Worm (Caenorhabditis elegans) whole organism, L2 larva: Measurements from ENCODE around the gene F46B6.5.

Source experiments
- ama-1 ChIP-seq: fragments of 150-350 bp; optimal IDR thresholded peaks from 2 replicates; lab custom pipeline; 2018; ENCODE audit warnings: inconsistent platforms
- egl-27 ChIP-seq: sonication (generic microtip); optimal IDR thresholded peaks from 3 replicates; lab custom pipeline; 2017; ENCODE audit warnings: missing biosample characterization, missing genetic modification reagents, missing genetic modification characterization
- elt-3 ChIP-seq: sonication (generic microtip); optimal IDR thresholded peaks from 2 replicates; lab custom pipeline; 2017; ENCODE audit warnings: missing biosample characterization, missing genetic modification characterization
- fos-1 ChIP-seq: fragments of 150-350 bp; optimal IDR thresholded peaks from 2 replicates; lab custom pipeline; 2014; ENCODE audit warnings: missing biosample characterization, missing genetic modification characterization
- lsy-2 ChIP-seq, 2 experiments: fragments of 150-350 bp in 1 of 2; sonication (generic microtip) in 1 of 2; optimal IDR thresholded peaks; 2 replicates each; lab custom pipeline; 2014 to 2017; ENCODE audit warnings: missing biosample characterization in 2 of 2, missing genetic modification characterization in 2 of 2
- mab-5 ChIP-seq: fragments of 150-350 bp; optimal IDR thresholded peaks from 2 replicates; lab custom pipeline; 2014; ENCODE audit warnings: missing biosample characterization, missing genetic modification characterization
- nhr-10 ChIP-seq: sonication (generic microtip); optimal IDR thresholded peaks from 2 replicates; lab custom pipeline; 2017; ENCODE audit warnings: missing biosample characterization, missing genetic modification characterization
- nhr-23 ChIP-seq: fragments of 150-350 bp; optimal IDR thresholded peaks from 2 replicates; lab custom pipeline; 2014; ENCODE audit warnings: missing biosample characterization, missing genetic modification reagents, missing genetic modification characterization
- nhr-237 ChIP-seq: fragments of 150-350 bp; optimal IDR thresholded peaks from 2 replicates; lab custom pipeline; 2014; ENCODE audit warnings: missing biosample characterization, missing genetic modification characterization
- nhr-25 ChIP-seq: fragments of 150-350 bp; sonication (generic microtip); optimal IDR thresholded peaks from 3 replicates; lab custom pipeline; 2014; ENCODE audit warnings: missing biosample characterization, missing genetic modification characterization
- nhr-77 ChIP-seq: fragments of 150-350 bp; optimal IDR thresholded peaks from 2 replicates; lab custom pipeline; 2014; ENCODE audit warnings: missing biosample characterization, missing genetic modification characterization
- unc-55 ChIP-seq: fragments of 150-350 bp; sonication (generic microtip); optimal IDR thresholded peaks from 3 replicates; lab custom pipeline; 2014; ENCODE audit warnings: missing biosample characterization, missing genetic modification reagents, missing genetic modification characterization
- ztf-11 ChIP-seq: sonication (generic microtip); optimal IDR thresholded peaks from 2 replicates; lab custom pipeline; 2017; ENCODE audit warnings: missing biosample characterization, missing genetic modification characterization

DNA sequence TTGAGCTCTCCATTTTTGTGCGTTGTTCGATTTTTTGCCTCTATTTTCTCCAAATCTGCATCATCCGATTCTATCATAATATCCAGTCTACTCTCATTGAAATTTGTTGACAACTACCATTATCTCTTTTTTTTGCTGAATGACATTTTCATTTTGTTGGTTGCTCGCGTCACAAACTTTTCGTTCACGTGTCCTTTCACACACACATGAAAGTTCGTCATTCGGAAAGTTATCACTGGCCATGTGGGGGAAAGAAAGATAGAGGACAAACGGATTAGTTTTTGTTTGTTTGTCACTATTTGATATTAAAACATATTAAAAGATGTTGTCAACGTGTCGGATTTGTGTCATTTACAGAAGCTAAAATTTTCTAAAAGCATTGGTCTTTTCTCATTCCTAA is 12.1 kb upstream of the F46B6.5 start:
- TF ChIP-seq mab-5 (tag; lab: Kevin White, UChicago) (no peak), ama-1 (lab: Kevin White, UChicago) (no peak), unc-55 (GFP tag; lab: Kevin White, UChicago) (no peak), ztf-11 (tag; lab: Kevin White, UChicago) (no peak), nhr-10 (tag; lab: Kevin White, UChicago) (no peak), egl-27 (no peak), nhr-237 (tag; lab: Kevin White, UChicago) (no peak), nhr-23 (no peak), nhr-25 (no peak), fos-1 (tag; lab: Kevin White, UChicago) (no peak), elt-3 (tag; lab: Kevin White, UChicago) (no peak), nhr-77 (tag; lab: Kevin White, UChicago) (no peak), lsy-2 (tag; optimal IDR thresholded peaks at IDR 0.05; lab: Kevin White, UChicago) (no peak)
